Worm (Caenorhabditis elegans) whole organism, L2 larva: ENCODE results near the gene tag-276.

Source experiments
- F13H6.1 ChIP-seq: sonication (generic microtip); optimal IDR thresholded peaks from 2 replicates; lab custom pipeline; 2016; ENCODE audit warnings: missing genetic modification characterization, missing compliant biosample characterization
- ZK546.5 ChIP-seq: sonication (generic microtip); optimal IDR thresholded peaks from 2 replicates; lab custom pipeline; 2017; ENCODE audit warnings: missing biosample characterization, missing genetic modification characterization
- blmp-1 ChIP-seq: sonication (generic microtip); optimal IDR thresholded peaks from 2 replicates; lab custom pipeline; 2017; ENCODE audit warnings: missing genetic modification characterization, mild to moderate bottlenecking, missing compliant biosample characterization, antibody characterized with exemption, moderate library complexity; ENCODE audit not compliant: insufficient read depth
- lin-39 ChIP-seq: fragments of 150-350 bp; optimal IDR thresholded peaks from 2 replicates; lab custom pipeline; 2014; ENCODE audit warnings: missing biosample characterization, missing genetic modification reagents, missing genetic modification characterization
- nhr-11 ChIP-seq: fragments of 150-350 bp; optimal IDR thresholded peaks from 2 replicates; lab custom pipeline; 2014; ENCODE audit warnings: missing biosample characterization, missing genetic modification characterization
- nhr-237 ChIP-seq: fragments of 150-350 bp; optimal IDR thresholded peaks from 2 replicates; lab custom pipeline; 2014; ENCODE audit warnings: missing biosample characterization, missing genetic modification characterization
- nhr-6 ChIP-seq: fragments of 150-350 bp; optimal IDR thresholded peaks from 2 replicates; lab custom pipeline; 2014; ENCODE audit warnings: missing biosample characterization, missing genetic modification characterization
- nhr-77 ChIP-seq: fragments of 150-350 bp; optimal IDR thresholded peaks from 2 replicates; lab custom pipeline; 2014; ENCODE audit warnings: missing biosample characterization, missing genetic modification characterization
- unc-62 ChIP-seq: fragments of 150-350 bp; optimal IDR thresholded peaks from 2 replicates; lab custom pipeline; 2014; ENCODE audit warnings: missing biosample characterization, missing genetic modification reagents, missing genetic modification characterization

ce11 chrII:12211652-12212245 is 37.2 kb downstream of the tag-276 start:
- no peak for TF ChIP-seq ZK546.5 (tag; lab: Kevin White, UChicago)
- no peak for TF ChIP-seq nhr-237 (tag; lab: Kevin White, UChicago)
- no peak for TF ChIP-seq unc-62 (GFP tag; lab: Kevin White, UChicago)
- no peak for TF ChIP-seq nhr-6
- TF ChIP-seq blmp-1 (tag; lab: Kevin White, UChicago) = no peak
- no peak for TF ChIP-seq nhr-77 (tag; lab: Kevin White, UChicago)
- no peak for TF ChIP-seq nhr-11 (tag; lab: Kevin White, UChicago)
- no peak for TF ChIP-seq lin-39 (tag; lab: Kevin White, UChicago)
- no peak for TF ChIP-seq F13H6.1 (tag; lab: Kevin White, UChicago)
